Fruit fly (Drosophila melanogaster): ENCODE measurements around the gene CG11164.

Gene CG11164

dm6 chrX:13651170-13651569, 16.6 kb upstream of the CG11164 start:
- TF ChIP-seq Rel (GFP tag; optimal IDR thresholded peaks at IDR 0.05) (no peak), Rel (tag; optimal IDR thresholded peaks at IDR 0.05) (peak; percentile 40), Hr78 (GFP tag; optimal IDR thresholded peaks at IDR 0.05) (no peak)

- no peak for TF ChIP-seq Rel (GFP tag; optimal IDR thresholded peaks at IDR 0.05)
- TF ChIP-seq Rel (tag; optimal IDR thresholded peaks at IDR 0.05) = peak; percentile 71
- TF ChIP-seq tai (GFP tag; optimal IDR thresholded peaks at IDR 0.05) = no peak
Observed at dm6 chrX:13669366-13669765, 1.6 kb downstream of the CG11164 start, which contains the start of gene CG15760. Gene CG15760, plus strand, starts transcription at chrX:13669699.

- no peak for TF ChIP-seq br (GFP tag; optimal IDR thresholded peaks at IDR 0.05)
- TF ChIP-seq psq (GFP tag; optimal IDR thresholded peaks at IDR 0.05) = peak; percentile 18
Observed at dm6 chrX:13670329-13670847, 2.6 kb downstream of the CG11164 start.

- no peak for TF ChIP-seq Vsx2 (GFP tag; optimal IDR thresholded peaks at IDR 0.05; ENCODE audit: partially characterized antibody)
- peak in 1 of 2 experiments; percentile 65 for TF ChIP-seq foxo (GFP tag; optimal IDR thresholded peaks at IDR 0.05)
- TF ChIP-seq Dfd (GFP tag; optimal IDR thresholded peaks at IDR 0.05) = no peak
- peak; percentile 56 for TF ChIP-seq ey (GFP tag; optimal IDR thresholded peaks at IDR 0.05)
- peak; percentile 29 for TF ChIP-seq Sp1 (GFP tag; optimal IDR thresholded peaks at IDR 0.05)
- TF ChIP-seq usp (GFP tag; optimal IDR thresholded peaks at IDR 0.05) = no peak
- no peak for TF ChIP-seq brk (GFP tag; optimal IDR thresholded peaks at IDR 0.05)
- no peak for TF ChIP-seq Jra (GFP tag; optimal IDR thresholded peaks at IDR 0.05)
- TF ChIP-seq dl (GFP tag; optimal IDR thresholded peaks at IDR 0.05; ENCODE audit: insufficient read depth in 1 of 2, partially characterized antibody in 2 of 2) = no peak
- TF ChIP-seq HLH106 (tag; optimal IDR thresholded peaks at IDR 0.05) = peak; percentile 33
- TF ChIP-seq fru (GFP tag; optimal IDR thresholded peaks at IDR 0.05) = peak; percentile 66
- TF ChIP-seq dsf (GFP tag; optimal IDR thresholded peaks at IDR 0.05; ENCODE audit: borderline replicate concordance) = no peak
- no peak for TF ChIP-seq tai (GFP tag; optimal IDR thresholded peaks at IDR 0.05)
- no peak for TF ChIP-seq CG9705 (GFP tag; optimal IDR thresholded peaks at IDR 0.05)
- peak; percentile 59 for TF ChIP-seq h (GFP tag; optimal IDR thresholded peaks at IDR 0.05)
- no peak for TF ChIP-seq sv (GFP tag; optimal IDR thresholded peaks at IDR 0.05)
- no peak for TF ChIP-seq N (GFP tag; optimal IDR thresholded peaks at IDR 0.05)
- peak; percentile 46 for TF ChIP-seq OdsH (GFP tag; optimal IDR thresholded peaks at IDR 0.05)
- no peak for TF ChIP-seq Hr83 (GFP tag; optimal IDR thresholded peaks at IDR 0.05; ENCODE audit: poor library complexity, severe bottlenecking)
- peak; percentile 54 for TF ChIP-seq rgr (GFP tag; optimal IDR thresholded peaks at IDR 0.05)
- TF ChIP-seq br (GFP tag; optimal IDR thresholded peaks at IDR 0.05) = peak; percentile 2
- no peak for TF ChIP-seq sage (GFP tag; optimal IDR thresholded peaks at IDR 0.05)
- no peak for TF ChIP-seq GATAd (GFP tag; optimal IDR thresholded peaks at IDR 0.05)
- no peak for TF ChIP-seq psq (GFP tag; optimal IDR thresholded peaks at IDR 0.05)
- TF ChIP-seq Rel (GFP tag; optimal IDR thresholded peaks at IDR 0.05) = no peak
- TF ChIP-seq Rel (tag; optimal IDR thresholded peaks at IDR 0.05) = no peak
Observed at dm6 chrX:13676458-13676944, 8.7 kb downstream of the CG11164 start, which contains the start of gene CG11162. Gene CG11162, plus strand, starts transcription at chrX:13676894.

dm6 chrX:13677970-13678490, 10.2 kb downstream of the CG11164 start:
- TF ChIP-seq HLH106 (tag; optimal IDR thresholded peaks at IDR 0.05) (no peak), woc (GFP tag; optimal IDR thresholded peaks at IDR 0.05) (no peak), Rel (GFP tag; optimal IDR thresholded peaks at IDR 0.05) (no peak), Rel (tag; optimal IDR thresholded peaks at IDR 0.05) (peak; percentile 99)

dm6 chrX:13679565-13679964, 11.8 kb downstream of the CG11164 start:
- peak; percentile 68 for TF ChIP-seq OdsH (GFP tag; optimal IDR thresholded peaks at IDR 0.05)
- peak; percentile 11 for TF ChIP-seq CG9705 (GFP tag; optimal IDR thresholded peaks at IDR 0.05)
- TF ChIP-seq CrebA (GFP tag; optimal IDR thresholded peaks at IDR 0.05; ENCODE audit: borderline replicate concordance) = no peak
- peak; percentile 44 for TF ChIP-seq br (GFP tag; optimal IDR thresholded peaks at IDR 0.05)
- peak; percentile 9 for TF ChIP-seq CG32264 (GFP tag; optimal IDR thresholded peaks at IDR 0.05)
- peak; percentile 19 for TF ChIP-seq brk (GFP tag; optimal IDR thresholded peaks at IDR 0.05)
- no peak for TF ChIP-seq jim (GFP tag; optimal IDR thresholded peaks at IDR 0.05)
- peak; percentile 45 for TF ChIP-seq dmrt93B (GFP tag; optimal IDR thresholded peaks at IDR 0.05)
- TF ChIP-seq psq (GFP tag; optimal IDR thresholded peaks at IDR 0.05) = peak; percentile 49
- TF ChIP-seq sv (GFP tag; optimal IDR thresholded peaks at IDR 0.05) = no peak
- peak; percentile 78 for TF ChIP-seq h (GFP tag; optimal IDR thresholded peaks at IDR 0.05)
- TF ChIP-seq foxo (GFP tag; optimal IDR thresholded peaks at IDR 0.05) = peak in 1 of 2 experiments; percentile 75
- TF ChIP-seq fru (GFP tag; optimal IDR thresholded peaks at IDR 0.05) = peak; percentile 70
- no peak for TF ChIP-seq Myc (optimal IDR thresholded peaks at IDR 0.05)
- peak; percentile 48 for TF ChIP-seq ey (GFP tag; optimal IDR thresholded peaks at IDR 0.05)
- TF ChIP-seq woc (GFP tag; optimal IDR thresholded peaks at IDR 0.05) = peak; percentile 27
- TF ChIP-seq rgr (GFP tag; optimal IDR thresholded peaks at IDR 0.05) = peak; percentile 74
- no peak for TF ChIP-seq Vsx2 (GFP tag; optimal IDR thresholded peaks at IDR 0.05; ENCODE audit: partially characterized antibody)
- peak; percentile 73 for TF ChIP-seq Sp1 (GFP tag; optimal IDR thresholded peaks at IDR 0.05)
- peak; percentile 62 for TF ChIP-seq Hnf4 (GFP tag; optimal IDR thresholded peaks at IDR 0.05)
- TF ChIP-seq HLH106 (tag; optimal IDR thresholded peaks at IDR 0.05) = peak; percentile 52
- TF ChIP-seq N (GFP tag; optimal IDR thresholded peaks at IDR 0.05) = no peak

Measured in whole organism, wandering third instar larva.